Fruit fly (Drosophila melanogaster) whole organism, prepupa: ENCODE results near the gene CG13919.
A peak's percentile ranks its signal among the peaks of the same experiment; 100 is the strongest.

Experiments used
- Blimp-1 ChIP-seq: fragments of 200-800 bp; sonication (Bioruptor generic); optimal IDR thresholded peaks from 3 replicates; lab custom pipeline; 2017; ENCODE audit warnings: missing biosample characterization, missing genetic modification characterization, mild to moderate bottlenecking, moderate library complexity, missing genetic modification reagents
- CG10631 ChIP-seq: fragments of 200-800 bp; sonication (Bioruptor generic); optimal IDR thresholded peaks from 2 replicates; lab custom pipeline; 2016; ENCODE audit warnings: missing biosample characterization, missing genetic modification characterization
- CG11294 ChIP-seq: fragments of 200-800 bp; sonication (Bioruptor generic); IDR thresholded peaks from 2 replicates; pipeline ENCODE4 v1.3.6; 2022; ENCODE audit warnings: missing biosample characterization, missing genetic modification characterization
- CG11762 ChIP-seq: fragments of 200-800 bp; sonication (Bioruptor generic); optimal IDR thresholded peaks from 3 replicates; lab custom pipeline; 2016; ENCODE audit warnings: missing biosample characterization, missing genetic modification characterization; ENCODE audit not compliant: insufficient read depth
- CG11902 ChIP-seq: fragments of 200-800 bp; sonication (Bioruptor generic); optimal IDR thresholded peaks from 3 replicates; lab custom pipeline; 2016; ENCODE audit warnings: missing biosample characterization, missing genetic modification characterization
- CG15336 ChIP-seq: fragments of 200-800 bp; sonication (Bioruptor generic); IDR thresholded peaks from 2 replicates; pipeline ENCODE4 v1.3.6; 2022; ENCODE audit warnings: missing biosample characterization, missing genetic modification characterization
- CG1621 ChIP-seq: fragments of 200-800 bp; sonication (Bioruptor generic); optimal IDR thresholded peaks from 3 replicates; lab custom pipeline; 2018; ENCODE audit warnings: missing biosample characterization, mild to moderate bottlenecking, missing genetic modification characterization
- CG16779 ChIP-seq: fragments of 200-800 bp; sonication (Bioruptor generic); optimal IDR thresholded peaks from 3 replicates; lab custom pipeline; 2017; ENCODE audit warnings: missing biosample characterization, mild to moderate bottlenecking, missing genetic modification characterization
- CG3032 ChIP-seq: fragments of 200-800 bp; optimal IDR thresholded peaks from 2 replicates; lab custom pipeline; 2019; ENCODE audit warnings: missing biosample characterization, mild to moderate bottlenecking, missing genetic modification characterization, moderate library complexity
- CG32006 ChIP-seq: fragments of 200-800 bp; sonication (Bioruptor generic); optimal IDR thresholded peaks from 3 replicates; lab custom pipeline; 2017; ENCODE audit warnings: missing biosample characterization, mild to moderate bottlenecking, missing genetic modification characterization
- CG4318 ChIP-seq: fragments of 200-800 bp; sonication (Bioruptor generic); optimal IDR thresholded peaks from 3 replicates; lab custom pipeline; 2017; ENCODE audit warnings: missing biosample characterization, mild to moderate bottlenecking, missing genetic modification characterization
- CG6163 ChIP-seq: fragments of 200-800 bp; sonication (Bioruptor generic); IDR thresholded peaks from 3 replicates; pipeline ENCODE4 v1.3.6; 2022; ENCODE audit warnings: missing biosample characterization, missing genetic modification characterization
- CG6276 ChIP-seq: fragments of 200-800 bp; sonication (Bioruptor generic); optimal IDR thresholded peaks from 2 replicates; lab custom pipeline; 2017; ENCODE audit warnings: missing biosample characterization, mild to moderate bottlenecking, missing genetic modification characterization
- CG6792 ChIP-seq: fragments of 200-800 bp; sonication (Bioruptor generic); optimal IDR thresholded peaks from 3 replicates; lab custom pipeline; 2016; ENCODE audit warnings: missing biosample characterization, missing genetic modification characterization
- CG6808 ChIP-seq: fragments of 200-800 bp; sonication (Bioruptor generic); optimal IDR thresholded peaks from 3 replicates; lab custom pipeline; 2017; ENCODE audit warnings: missing biosample characterization, missing genetic modification characterization, mild to moderate bottlenecking, moderate library complexity, missing genetic modification reagents
- CG8119 ChIP-seq: fragments of 200-800 bp; sonication (Bioruptor generic); IDR thresholded peaks from 3 replicates; pipeline ENCODE4 v1.3.6; 2022; ENCODE audit warnings: missing biosample characterization, missing genetic modification characterization
- CG8319 ChIP-seq: fragments of 200-800 bp; sonication (Bioruptor generic); optimal IDR thresholded peaks from 3 replicates; lab custom pipeline; 2016; ENCODE audit warnings: missing biosample characterization, missing genetic modification characterization
- CG9139 ChIP-seq: fragments of 200-800 bp; sonication (Bioruptor generic); optimal IDR thresholded peaks from 3 replicates; lab custom pipeline; 2017; ENCODE audit warnings: missing biosample characterization, mild to moderate bottlenecking, missing genetic modification characterization
- Eip78C ChIP-seq: fragments of 200-800 bp; sonication (Bioruptor generic); peaks from one replicate; lab custom pipeline; 2016; ENCODE audit warnings: missing biosample characterization, missing genetic modification characterization
- Ets96B ChIP-seq: fragments of 200-800 bp; optimal IDR thresholded peaks from 2 replicates; lab custom pipeline; 2019; ENCODE audit warnings: missing biosample characterization, mild to moderate bottlenecking, missing genetic modification characterization, moderate library complexity
- Hr38 ChIP-seq: sonication (Bioruptor generic); optimal IDR thresholded peaks from 2 replicates; lab custom pipeline; 2016; ENCODE audit warnings: missing biosample characterization, missing genetic modification characterization
- Hr39 ChIP-seq: fragments of 200-800 bp; sonication (Bioruptor generic); optimal IDR thresholded peaks from 2 replicates; lab custom pipeline; 2016; ENCODE audit warnings: missing biosample characterization, missing genetic modification characterization
- Hr4 ChIP-seq: fragments of 200-800 bp; sonication (Bioruptor generic); optimal IDR thresholded peaks from 3 replicates; lab custom pipeline; 2016; ENCODE audit warnings: missing biosample characterization, missing genetic modification characterization
- Lpt ChIP-seq: fragments of 200-800 bp; sonication (Bioruptor generic); optimal IDR thresholded peaks from 3 replicates; lab custom pipeline; 2016; ENCODE audit warnings: missing biosample characterization, missing genetic modification characterization
- OdsH ChIP-seq: fragments of 200-800 bp; sonication (Bioruptor generic); optimal IDR thresholded peaks from 3 replicates; lab custom pipeline; 2016; ENCODE audit warnings: missing biosample characterization, missing genetic modification characterization
- Sox102F ChIP-seq: fragments of 200-800 bp; sonication (Bioruptor generic); optimal IDR thresholded peaks from 2 replicates; lab custom pipeline; 2016; ENCODE audit warnings: missing biosample characterization, mild to moderate bottlenecking, missing genetic modification characterization
- Sox14 ChIP-seq: fragments of 200-800 bp; sonication (Bioruptor generic); optimal IDR thresholded peaks from 3 replicates; lab custom pipeline; 2016; ENCODE audit warnings: missing biosample characterization, missing genetic modification characterization
- Sox15 ChIP-seq: fragments of 200-800 bp; sonication (Bioruptor generic); optimal IDR thresholded peaks from 3 replicates; lab custom pipeline; 2016; ENCODE audit warnings: missing biosample characterization, missing genetic modification characterization
- acj6 ChIP-seq: fragments of 200-800 bp; sonication (Bioruptor generic); optimal IDR thresholded peaks from 3 replicates; lab custom pipeline; 2016; ENCODE audit warnings: missing biosample characterization, missing genetic modification characterization
- dac ChIP-seq: fragments of 200-800 bp; sonication (Bioruptor generic); optimal IDR thresholded peaks from 2 replicates; lab custom pipeline; 2017; ENCODE audit warnings: missing biosample characterization, mild to moderate bottlenecking, missing genetic modification characterization
- dsx ChIP-seq: fragments of 200-800 bp; optimal IDR thresholded peaks from 3 replicates; lab custom pipeline; 2019; ENCODE audit warnings: missing biosample characterization, mild to moderate bottlenecking, missing genetic modification characterization, moderate library complexity; ENCODE audit not compliant: poor library complexity, severe bottlenecking
- eg ChIP-seq: fragments of 200-800 bp; sonication (Bioruptor generic); IDR thresholded peaks from 3 replicates; pipeline ENCODE4 v1.3.6; 2022; ENCODE audit warnings: missing biosample characterization, missing genetic modification characterization
- fd59A ChIP-seq: fragments of 200-800 bp; sonication (Bioruptor generic); optimal IDR thresholded peaks from 2 replicates; lab custom pipeline; 2017; ENCODE audit warnings: missing biosample characterization, mild to moderate bottlenecking, missing genetic modification characterization, missing genetic modification reagents
- fkh ChIP-seq: fragments of 200-800 bp; sonication (Bioruptor generic); optimal IDR thresholded peaks from 3 replicates; lab custom pipeline; 2017; ENCODE audit warnings: missing biosample characterization, mild to moderate bottlenecking, missing genetic modification characterization, moderate library complexity
- net ChIP-seq: fragments of 200-800 bp; sonication (Bioruptor generic); optimal IDR thresholded peaks from 3 replicates; lab custom pipeline; 2016; ENCODE audit warnings: missing biosample characterization, missing genetic modification characterization
- pdm3 ChIP-seq: fragments of 200-800 bp; sonication (Bioruptor generic); optimal IDR thresholded peaks from 3 replicates; lab custom pipeline; 2016; ENCODE audit warnings: missing biosample characterization, missing genetic modification characterization
- salr ChIP-seq, 2 experiments: fragments of 200-800 bp; sonication (Bioruptor generic); optimal IDR thresholded peaks; 3 replicates each; lab custom pipeline; 2016 to 2018; ENCODE audit warnings: missing biosample characterization in 2 of 2, missing genetic modification characterization in 2 of 2, mild to moderate bottlenecking in 1 of 2
- ss ChIP-seq, 2 experiments: fragments of 200-800 bp; sonication (Bioruptor generic); optimal IDR thresholded peaks; 2 replicates in 1 of 2; 3 replicates in 1 of 2; lab custom pipeline; 2017 to 2018; ENCODE audit warnings: mild to moderate bottlenecking in 2 of 2, missing biosample characterization in 2 of 2, missing genetic modification characterization in 2 of 2, moderate library complexity in 1 of 2
- topi ChIP-seq: fragments of 200-800 bp; sonication (Bioruptor generic); optimal IDR thresholded peaks from 3 replicates; lab custom pipeline; 2016; ENCODE audit warnings: missing biosample characterization, missing genetic modification characterization
- vri ChIP-seq: fragments of 200-800 bp; sonication (Bioruptor generic); optimal IDR thresholded peaks from 3 replicates; lab custom pipeline; 2016; ENCODE audit warnings: missing biosample characterization, mild to moderate bottlenecking, missing genetic modification characterization

CG13919 gene

DNA sequence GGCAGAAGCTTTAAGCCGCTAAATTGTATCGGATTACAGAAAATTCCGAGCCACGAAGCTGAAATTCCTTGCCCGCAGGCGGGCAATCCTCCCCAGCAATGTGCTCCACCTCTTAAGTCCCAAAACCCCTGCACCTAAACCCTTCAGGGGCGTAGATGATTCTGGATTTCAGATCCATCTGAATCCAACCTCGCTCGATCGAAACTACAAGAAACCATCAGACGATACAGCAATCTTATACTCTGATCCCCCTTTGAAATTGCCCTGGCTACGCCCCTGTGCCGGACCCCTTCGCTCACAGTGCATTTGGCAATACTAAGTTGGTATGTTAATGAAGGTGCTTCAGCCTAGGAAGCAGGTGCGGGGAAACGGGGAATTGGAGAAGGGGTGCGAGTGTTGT lies 37.8 kb downstream of the CG13919 start (continued):
- TF ChIP-seq Hr39 (GFP tag; lab: Kevin White, UChicago): peak; percentile 62
- TF ChIP-seq OdsH (GFP tag; lab: Kevin White, UChicago): peak; percentile 49
- peak; percentile 87 for TF ChIP-seq CG6163
- peak; percentile 55 for TF ChIP-seq Sox14
- peak; percentile 59 for TF ChIP-seq CG1621 (tag; lab: Kevin White, UChicago)
- TF ChIP-seq Sox102F (GFP tag; lab: Kevin White, UChicago): peak; percentile 41
- TF ChIP-seq Hr38 (GFP tag; lab: Kevin White, UChicago): no peak
- TF ChIP-seq fd59A (GFP tag; lab: Kevin White, UChicago): peak; percentile 66
- peak; percentile 62 for TF ChIP-seq CG9139 (GFP tag; lab: Kevin White, UChicago)
- TF ChIP-seq eg (GFP tag; lab: Robert Waterston, UW): peak; percentile 62
- no peak for TF ChIP-seq CG16779
- TF ChIP-seq Ets96B (tag; lab: Kevin White, UChicago): peak; percentile 73

DNA sequence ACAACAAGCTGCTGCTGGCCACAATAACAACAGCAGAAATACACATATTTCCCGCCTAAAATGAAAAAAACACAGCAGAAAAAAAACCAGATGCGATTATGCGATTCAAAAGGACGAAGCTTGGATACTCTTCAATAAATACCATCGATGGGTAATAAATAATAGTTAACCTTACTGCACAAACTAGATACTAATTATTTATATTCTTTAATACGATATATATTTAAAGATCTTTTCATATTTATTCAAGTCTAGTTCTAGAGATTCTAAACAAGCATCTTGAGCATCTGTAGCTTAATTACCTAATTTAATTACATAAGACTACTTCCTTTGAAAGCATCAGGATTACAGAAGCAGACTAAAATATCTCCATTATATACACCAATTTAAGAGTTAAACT lies 42.9 kb downstream of the CG13919 start:
- TF ChIP-seq dac (GFP tag; lab: Kevin White, UChicago): no peak
- TF ChIP-seq acj6: peak; percentile 23
- no peak for TF ChIP-seq Blimp-1 (GFP tag; lab: Kevin White, UChicago)
- no peak for TF ChIP-seq fd59A (GFP tag; lab: Kevin White, UChicago)
- TF ChIP-seq vri (GFP tag; lab: Kevin White, UChicago): no peak
- peak; percentile 61 for TF ChIP-seq CG15336 (GFP tag; lab: Robert Waterston, UW)
- no peak for TF ChIP-seq CG11902
- TF ChIP-seq CG10631: peak; percentile 14
- no peak for TF ChIP-seq CG11762
- peak; percentile 39 for TF ChIP-seq CG4318 (GFP tag; lab: Kevin White, UChicago)
- TF ChIP-seq topi (GFP tag; lab: Kevin White, UChicago): no peak
- TF ChIP-seq Ets96B (tag; lab: Kevin White, UChicago): peak; percentile 17
- TF ChIP-seq salr (GFP tag; optimal IDR thresholded peaks at IDR 0.05; lab: Kevin White, UChicago): peak in 1 of 2 experiments; percentile 19
- TF ChIP-seq Sox15 (GFP tag; lab: Kevin White, UChicago): no peak
- TF ChIP-seq CG1621 (tag; lab: Kevin White, UChicago): no peak
- peak; percentile 81 for TF ChIP-seq CG32006
- TF ChIP-seq CG6808 (GFP tag; lab: Kevin White, UChicago): peak; percentile 15
- peak; percentile 8 for TF ChIP-seq OdsH (GFP tag; lab: Kevin White, UChicago)
- no peak for TF ChIP-seq fkh (GFP tag; lab: Kevin White, UChicago)
- peak; percentile 64 for TF ChIP-seq Hr4 (GFP tag; lab: Kevin White, UChicago)
- TF ChIP-seq ss (GFP tag; optimal IDR thresholded peaks at IDR 0.05; lab: Kevin White, UChicago): no peak
- TF ChIP-seq CG6276 (GFP tag; lab: Kevin White, UChicago): peak; percentile 55
- TF ChIP-seq Eip78C: peak; percentile 72
- no peak for TF ChIP-seq pdm3 (GFP tag; lab: Kevin White, UChicago)
- no peak for TF ChIP-seq CG3032
- no peak for TF ChIP-seq CG6792 (GFP tag; lab: Kevin White, UChicago)
- peak; percentile 58 for TF ChIP-seq CG8119 (GFP tag; lab: Robert Waterston, UW)
- no peak for TF ChIP-seq Sox102F (GFP tag; lab: Kevin White, UChicago)
- TF ChIP-seq net (GFP tag; lab: Kevin White, UChicago): no peak
- no peak for TF ChIP-seq dsx (GFP tag; lab: Kevin White, UChicago)
- no peak for TF ChIP-seq CG11294
- TF ChIP-seq CG8319: no peak
- peak; percentile 10 for TF ChIP-seq Lpt (GFP tag; lab: Kevin White, UChicago)
- TF ChIP-seq, all 60 proteins: peak for 14
